Fruit fly (Drosophila melanogaster) whole organism, embryonic: Measurements from ENCODE around the gene CG14930.

Experiments
- CG1024 ChIP-seq: fragments of 200-800 bp; sonication (Bioruptor generic); IDR thresholded peaks from 2 replicates; pipeline ENCODE4 v1.3.6; 2022; ENCODE audit warnings: missing biosample characterization, missing genetic modification characterization
- CG10959 ChIP-seq: fragments of 200-800 bp; sonication (Bioruptor generic); IDR thresholded peaks from 2 replicates; pipeline ENCODE4 v1.3.6; 2022; ENCODE audit warnings: missing biosample characterization, missing genetic modification characterization
- CG11560 ChIP-seq: fragments of 200-800 bp; sonication (Bioruptor generic); IDR thresholded peaks from 3 replicates; pipeline ENCODE4 v1.3.6; 2022; ENCODE audit warnings: missing biosample characterization, missing genetic modification characterization
- CG13123 ChIP-seq: fragments of 200-800 bp; sonication (Bioruptor generic); optimal IDR thresholded peaks from 2 replicates; lab custom pipeline; 2016; ENCODE audit warnings: missing biosample characterization, missing genetic modification characterization
- CG13424 ChIP-seq: fragments of 200-800 bp; sonication (Bioruptor generic); optimal IDR thresholded peaks from 2 replicates; lab custom pipeline; 2019; ENCODE audit warnings: missing biosample characterization, mild to moderate bottlenecking, missing genetic modification characterization, moderate library complexity
- CG13624 ChIP-seq: fragments of 200-800 bp; sonication (Bioruptor generic); optimal IDR thresholded peaks from 2 replicates; lab custom pipeline; 2016; ENCODE audit warnings: missing biosample characterization, missing genetic modification characterization
- CG14667 ChIP-seq: fragments of 200-800 bp; sonication (Bioruptor generic); IDR thresholded peaks from 2 replicates; pipeline ENCODE4 v1.3.6; 2022; ENCODE audit warnings: missing biosample characterization, missing genetic modification characterization
- CG15073 ChIP-seq: fragments of 200-800 bp; sonication (Bioruptor generic); optimal IDR thresholded peaks from 2 replicates; lab custom pipeline; 2016; ENCODE audit warnings: missing biosample characterization, missing genetic modification characterization
- CG1529 ChIP-seq: fragments of 200-800 bp; sonication (Bioruptor generic); optimal IDR thresholded peaks from 3 replicates; lab custom pipeline; 2018; ENCODE audit warnings: missing biosample characterization, missing genetic modification characterization
- CG15696 ChIP-seq: fragments of 200-800 bp; sonication (Bioruptor generic); optimal IDR thresholded peaks from 2 replicates; lab custom pipeline; 2019; ENCODE audit warnings: missing biosample characterization, mild to moderate bottlenecking, missing genetic modification characterization, moderate library complexity
- CG17328 ChIP-seq: fragments of 200-800 bp; sonication (Bioruptor generic); IDR thresholded peaks from 2 replicates; pipeline ENCODE4 v1.3.6; 2022; ENCODE audit warnings: missing biosample characterization, missing genetic modification characterization
- CG17385 ChIP-seq: fragments of 200-800 bp; sonication (Bioruptor generic); optimal IDR thresholded peaks from 3 replicates; lab custom pipeline; 2018; ENCODE audit warnings: missing biosample characterization, mild to moderate bottlenecking, missing genetic modification characterization
- CG2199 ChIP-seq: fragments of 200-800 bp; sonication (Bioruptor generic); IDR thresholded peaks from 3 replicates; pipeline ENCODE4 v1.3.6; 2022; ENCODE audit warnings: missing biosample characterization, missing genetic modification characterization
- CG3065 ChIP-seq: fragments of 200-800 bp; sonication (Bioruptor generic); optimal IDR thresholded peaks from 2 replicates; lab custom pipeline; 2016; ENCODE audit warnings: missing biosample characterization, missing genetic modification characterization
- CG33557 ChIP-seq: fragments of 200-800 bp; sonication (Bioruptor generic); optimal IDR thresholded peaks from 2 replicates; lab custom pipeline; 2019; ENCODE audit warnings: missing biosample characterization, mild to moderate bottlenecking, missing genetic modification characterization, moderate library complexity
- CG4360 ChIP-seq: fragments of 200-800 bp; sonication (Bioruptor generic); IDR thresholded peaks from 2 replicates; pipeline ENCODE4 v1.3.6; 2022; ENCODE audit warnings: missing biosample characterization, missing genetic modification characterization
- CG7271 ChIP-seq: fragments of 200-800 bp; sonication (Bioruptor generic); optimal IDR thresholded peaks from 2 replicates; lab custom pipeline; 2018; ENCODE audit warnings: missing biosample characterization, mild to moderate bottlenecking, missing genetic modification characterization, moderate library complexity
- CG7786 ChIP-seq: fragments of 200-800 bp; sonication (Bioruptor generic); optimal IDR thresholded peaks from 2 replicates; lab custom pipeline; 2016; ENCODE audit warnings: missing biosample characterization, missing genetic modification characterization
- CG8478 ChIP-seq: fragments of >200 bp; optimal IDR thresholded peaks from 2 replicates; lab custom pipeline; 2018
- CG9727 ChIP-seq: fragments of 200-800 bp; sonication (Bioruptor generic); optimal IDR thresholded peaks from 3 replicates; lab custom pipeline; 2017; ENCODE audit warnings: missing biosample characterization, mild to moderate bottlenecking, missing genetic modification characterization
- CG9817 ChIP-seq: fragments of 200-800 bp; sonication (Bioruptor generic); optimal IDR thresholded peaks from 2 replicates; lab custom pipeline; 2018; ENCODE audit warnings: missing biosample characterization, mild to moderate bottlenecking, missing genetic modification characterization, moderate library complexity
- CG9876 ChIP-seq: fragments of 200-800 bp; sonication (Bioruptor generic); optimal IDR thresholded peaks from 2 replicates; lab custom pipeline; 2016; ENCODE audit warnings: missing biosample characterization, missing genetic modification characterization
- D ChIP-seq, 2 experiments: fragments of 200-800 bp in 1 of 2; fragments of >200 bp in 1 of 2; sonication (Bioruptor generic) in 1 of 2; optimal IDR thresholded peaks; 2 replicates in 1 of 2; 3 replicates in 1 of 2; lab custom pipeline; 2017; ENCODE audit warnings: mild to moderate bottlenecking in 1 of 2, missing biosample characterization in 1 of 2, missing genetic modification characterization in 1 of 2, missing genetic modification reagents in 1 of 2
- Dfd ChIP-seq, 2 experiments: fragments of >200 bp; optimal IDR thresholded peaks; 2 replicates each; lab custom pipeline; 2017; ENCODE audit warnings: missing biosample characterization in 2 of 2, missing genetic modification characterization in 2 of 2
- Drgx ChIP-seq: fragments of 200-800 bp; sonication (Bioruptor generic); IDR thresholded peaks from 2 replicates; pipeline ENCODE4 v1.3.6; 2022; ENCODE audit warnings: missing biosample characterization, missing genetic modification characterization
- Gsc ChIP-seq: fragments of 200-800 bp; sonication (Bioruptor generic); IDR thresholded peaks from 2 replicates; pipeline ENCODE4 v1.3.6; 2022; ENCODE audit warnings: missing biosample characterization, missing genetic modification characterization
- HmgZ ChIP-seq: fragments of 200-800 bp; sonication (Bioruptor generic); optimal IDR thresholded peaks from 2 replicates; lab custom pipeline; 2018; ENCODE audit warnings: missing biosample characterization, mild to moderate bottlenecking, missing genetic modification characterization
- Hmr ChIP-seq: fragments of 200-800 bp; sonication (Bioruptor generic); optimal IDR thresholded peaks from 3 replicates; lab custom pipeline; 2017; ENCODE audit warnings: mild to moderate bottlenecking, missing biosample characterization, missing genetic modification reagents, missing genetic modification characterization
- Lhr ChIP-seq: fragments of 200-800 bp; sonication (Bioruptor generic); optimal IDR thresholded peaks from 3 replicates; lab custom pipeline; 2017; ENCODE audit warnings: mild to moderate bottlenecking, missing biosample characterization, missing genetic modification reagents, missing genetic modification characterization
- MBD-R2 ChIP-seq: fragments of 200-800 bp; sonication (Bioruptor generic); IDR thresholded peaks from 2 replicates; pipeline ENCODE4 v1.3.6; 2022; ENCODE audit warnings: missing biosample characterization, missing genetic modification characterization
- Max ChIP-seq: fragments of 200-800 bp; sonication (Bioruptor generic); optimal IDR thresholded peaks from 2 replicates; lab custom pipeline; 2016; ENCODE audit warnings: missing biosample characterization, mild to moderate bottlenecking, missing genetic modification characterization
- Mes4 ChIP-seq: fragments of 200-800 bp; sonication (Bioruptor generic); optimal IDR thresholded peaks from 2 replicates; lab custom pipeline; 2016; ENCODE audit warnings: missing biosample characterization, missing genetic modification characterization
- Myb ChIP-seq: fragments of 200-800 bp; sonication (Bioruptor generic); optimal IDR thresholded peaks from 2 replicates; lab custom pipeline; 2016; ENCODE audit warnings: missing biosample characterization, missing genetic modification characterization
- NC2β ChIP-seq: fragments of 200-800 bp; sonication (Bioruptor generic); optimal IDR thresholded peaks from 2 replicates; lab custom pipeline; 2016; ENCODE audit warnings: missing biosample characterization, missing genetic modification characterization
- Pdp1 ChIP-seq, 2 experiments: fragments of 200-800 bp; sonication (Bioruptor generic); optimal IDR thresholded peaks; 3 replicates each; lab custom pipeline; 2016; ENCODE audit warnings: missing biosample characterization in 2 of 2, missing genetic modification characterization in 2 of 2, mild to moderate bottlenecking in 1 of 2, moderate library complexity in 1 of 2
- Sox102F ChIP-seq: fragments of 200-800 bp; sonication (Bioruptor generic); optimal IDR thresholded peaks from 2 replicates; lab custom pipeline; 2018; ENCODE audit warnings: missing biosample characterization, mild to moderate bottlenecking, missing genetic modification characterization, moderate library complexity
- Spps ChIP-seq: fragments of 200-800 bp; sonication (Bioruptor generic); optimal IDR thresholded peaks from 2 replicates; lab custom pipeline; 2018; ENCODE audit warnings: missing biosample characterization, mild to moderate bottlenecking, missing genetic modification characterization
- Sry-β ChIP-seq: fragments of 200-800 bp; sonication (Bioruptor generic); optimal IDR thresholded peaks from 2 replicates; lab custom pipeline; 2018; ENCODE audit warnings: missing biosample characterization, mild to moderate bottlenecking, missing genetic modification characterization, moderate library complexity
- cad ChIP-seq: fragments of >200 bp; optimal IDR thresholded peaks from 2 replicates; lab custom pipeline; 2017; ENCODE audit warnings: missing biosample characterization, missing genetic modification characterization
- crol ChIP-seq: fragments of 200-800 bp; sonication (Bioruptor generic); IDR thresholded peaks from 2 replicates; pipeline ENCODE4 v1.3.6; 2022; ENCODE audit warnings: missing biosample characterization, missing genetic modification characterization
- fd102C ChIP-seq: fragments of 200-800 bp; sonication (Bioruptor generic); optimal IDR thresholded peaks from 2 replicates; lab custom pipeline; 2018; ENCODE audit warnings: missing biosample characterization, mild to moderate bottlenecking, missing genetic modification characterization, moderate library complexity
- grn ChIP-seq: fragments of 200-800 bp; sonication (Bioruptor generic); optimal IDR thresholded peaks from 3 replicates; lab custom pipeline; 2017; ENCODE audit warnings: missing biosample characterization, missing genetic modification characterization
- lmd ChIP-seq: fragments of 200-800 bp; sonication (Bioruptor generic); IDR thresholded peaks from 2 replicates; pipeline ENCODE4 v1.3.6; 2022; ENCODE audit warnings: missing biosample characterization, missing genetic modification characterization
- lov ChIP-seq, 2 experiments: fragments of 200-800 bp in 1 of 2; fragments of >200 bp in 1 of 2; sonication (Bioruptor generic) in 1 of 2; IDR thresholded peaks in 1 of 2; optimal IDR thresholded peaks in 1 of 2; 2 replicates in 1 of 2; 3 replicates in 1 of 2; pipeline versions ENCODE4 v1.3.6 to Lab custom; 2017 to 2022; ENCODE audit warnings: missing biosample characterization in 1 of 2, missing genetic modification characterization in 1 of 2
- nau ChIP-seq: fragments of 200-800 bp; sonication (Bioruptor generic); optimal IDR thresholded peaks from 3 replicates; lab custom pipeline; 2017; ENCODE audit warnings: missing biosample characterization, mild to moderate bottlenecking, missing genetic modification characterization, missing genetic modification reagents
- org-1 ChIP-seq: fragments of 200-800 bp; sonication (Bioruptor generic); optimal IDR thresholded peaks from 2 replicates; lab custom pipeline; 2017; ENCODE audit warnings: missing biosample characterization, missing genetic modification characterization
- otp ChIP-seq: fragments of 200-800 bp; sonication (Bioruptor generic); IDR thresholded peaks from 3 replicates; pipeline ENCODE4, ENCODE4 v1.3.6; 2022; ENCODE audit warnings: missing biosample characterization, missing genetic modification characterization
- pan ChIP-seq, 4 experiments: fragments of >200 bp in 3 of 4; fragments of 200-800 bp in 1 of 4; sonication (Bioruptor generic) in 1 of 4; optimal IDR thresholded peaks in 3 of 4; IDR thresholded peaks in 1 of 4; 2 replicates each; pipeline versions ENCODE4 v1.3.6 to Lab custom; 2017 to 2022; ENCODE audit warnings: missing biosample characterization in 2 of 4, missing genetic modification characterization in 2 of 4, mixed read lengths in 1 of 4
- sisA ChIP-seq: fragments of 200-800 bp; sonication (Bioruptor generic); IDR thresholded peaks from 2 replicates; pipeline ENCODE4 v1.3.6; 2022; ENCODE audit warnings: missing biosample characterization, missing genetic modification characterization
- tin ChIP-seq: fragments of 200-800 bp; sonication (Bioruptor generic); optimal IDR thresholded peaks from 3 replicates; lab custom pipeline; 2016; ENCODE audit warnings: missing biosample characterization, missing genetic modification characterization
- trh ChIP-seq: fragments of 200-800 bp; sonication (Bioruptor generic); optimal IDR thresholded peaks from 2 replicates; lab custom pipeline; 2016; ENCODE audit warnings: missing biosample characterization, missing genetic modification characterization

CG14930 gene

dm6 chr2L:11501427-11501968 lies 19.6 kb downstream of the CG14930 start, which contains the start of gene spz4 (continued):
- TF ChIP-seq CG1024 (GFP tag; lab: Robert Waterston, UW) (no peak), MBD-R2 (GFP tag; lab: Robert Waterston, UW) (no peak), Hmr (no peak), CG1529 (no peak), CG13424 (tag; lab: Kevin White, UChicago) (peak; percentile 6), CG9817 (tag; lab: Kevin White, UChicago) (no peak), trh (no peak), Gsc (GFP tag; lab: Robert Waterston, UW) (no peak), crol (GFP tag; lab: Robert Waterston, UW) (no peak), CG11560 (tag; lab: Robert Waterston, UW) (no peak), Pdp1 (GFP tag; optimal IDR thresholded peaks at IDR 0.05; lab: Kevin White, UChicago) (no peak), fd102C (GFP tag; lab: Kevin White, UChicago) (no peak), Lhr (GFP tag; lab: Kevin White, UChicago) (no peak), Drgx (GFP tag; lab: Robert Waterston, UW) (peak; percentile 45), CG2199 (GFP tag; lab: Robert Waterston, UW) (no peak), CG9876 (GFP tag; lab: Kevin White, UChicago) (no peak), CG17328 (GFP tag; lab: Robert Waterston, UW) (no peak), cad (GFP tag; lab: Kevin White, UChicago) (no peak), nau (GFP tag; lab: Kevin White, UChicago) (no peak), org-1 (GFP tag; lab: Kevin White, UChicago) (no peak), CG15696 (tag; lab: Kevin White, UChicago) (no peak), CG13123 (GFP tag; lab: Kevin White, UChicago) (no peak), CG7786 (no peak), lov (optimal IDR thresholded peaks at IDR 0.05; lab: Kevin White, UChicago) (no peak), lov (GFP tag; IDR thresholded peaks at IDR 0.05; lab: Robert Waterston, UW) (no peak), grn (GFP tag; lab: Kevin White, UChicago) (no peak), lmd (no peak), CG13624 (no peak), CG8478 (no peak), Spps (tag; lab: Kevin White, UChicago) (no peak), Myb (no peak), CG33557 (GFP tag; lab: Kevin White, UChicago) (no peak), CG17385 (no peak), sisA (GFP tag; lab: Robert Waterston, UW) (peak; percentile 29; the same call in 1 of the 2 replicates), Max (no peak), CG10959 (no peak), CG7271 (tag; lab: Kevin White, UChicago) (no peak), CG3065 (GFP tag; lab: Kevin White, UChicago) (no peak), pan (optimal IDR thresholded peaks at IDR 0.05; lab: Kevin White, UChicago) (no peak), pan (GFP tag; optimal IDR thresholded peaks at IDR 0.05 in 1 of 2, IDR thresholded peaks at IDR 0.05 in 1 of 2) (peak in 1 of 2 experiments; percentile 16), Sry-β (no peak), CG4360 (GFP tag; lab: Robert Waterston, UW) (no peak), tin (GFP tag; lab: Kevin White, UChicago) (no peak), Mes4 (GFP tag; lab: Kevin White, UChicago) (no peak), CG9727 (no peak), CG14667 (no peak), Sox102F (GFP tag; lab: Kevin White, UChicago) (peak; percentile 16), D (optimal IDR thresholded peaks at IDR 0.05; lab: Kevin White, UChicago) (no peak), D (GFP tag; optimal IDR thresholded peaks at IDR 0.05; lab: Kevin White, UChicago) (no peak), otp (GFP tag; lab: Robert Waterston, UW) (no peak), HmgZ (tag; lab: Kevin White, UChicago) (no peak), NC2β (GFP tag; lab: Kevin White, UChicago) (no peak), Dfd (GFP tag; optimal IDR thresholded peaks at IDR 0.05; lab: Kevin White, UChicago) (no peak), CG15073 (no peak)
